Fruit fly (Drosophila melanogaster) whole organism: Measurements from ENCODE around the gene chinmo.

Source experiments
- CG8478 ChIP-seq: fragments of >200 bp; optimal IDR thresholded peaks from 2 replicates; lab custom pipeline; 2018; ENCODE audit warnings: inconsistent platforms
- EcR ChIP-seq, 2 experiments: fragments of >200 bp; optimal IDR thresholded peaks; 2 replicates each; lab custom pipeline; 2017; ENCODE audit warnings: missing biosample characterization in 2 of 2, missing genetic modification characterization in 2 of 2, missing genetic modification reagents in 2 of 2
- pan ChIP-seq: fragments of >200 bp; optimal IDR thresholded peaks from 2 replicates; lab custom pipeline; 2017
- usp ChIP-seq: fragments of >200 bp; optimal IDR thresholded peaks from 2 replicates; lab custom pipeline; 2017; ENCODE audit warnings: missing biosample characterization, missing genetic modification characterization, mixed read lengths

- TF ChIP-seq EcR (GFP tag; optimal IDR thresholded peaks at IDR 0.05; lab: Kevin White, UChicago) (no peak), CG8478 (lab: Kevin White, UChicago) (no peak), usp (GFP tag; lab: Kevin White, UChicago) (no peak), pan (lab: Kevin White, UChicago) (no peak)
Measured at dm6 chr2L:1651053-1651452, at the start of gene chinmo.
